Fruit fly (Drosophila melanogaster) whole organism, prepupa: Measurements from ENCODE around the gene CG10516.

Source experiments
- CG10631 ChIP-seq: fragments of 200-800 bp; sonication (Bioruptor generic); optimal IDR thresholded peaks from 2 replicates; lab custom pipeline; 2016; ENCODE audit warnings: missing biosample characterization, missing genetic modification characterization
- CG11294 ChIP-seq: fragments of 200-800 bp; sonication (Bioruptor generic); IDR thresholded peaks from 2 replicates; pipeline ENCODE4 v1.3.6; 2022; ENCODE audit warnings: missing biosample characterization, missing genetic modification characterization
- CG15336 ChIP-seq: fragments of 200-800 bp; sonication (Bioruptor generic); IDR thresholded peaks from 2 replicates; pipeline ENCODE4 v1.3.6; 2022; ENCODE audit warnings: missing biosample characterization, missing genetic modification characterization
- CG1621 ChIP-seq: fragments of 200-800 bp; sonication (Bioruptor generic); optimal IDR thresholded peaks from 3 replicates; lab custom pipeline; 2018; ENCODE audit warnings: missing biosample characterization, mild to moderate bottlenecking, missing genetic modification characterization
- CG16779 ChIP-seq: fragments of 200-800 bp; sonication (Bioruptor generic); optimal IDR thresholded peaks from 3 replicates; lab custom pipeline; 2017; ENCODE audit warnings: missing biosample characterization, mild to moderate bottlenecking, missing genetic modification characterization
- CG31627 ChIP-seq: fragments of 200-800 bp; sonication (Bioruptor generic); optimal IDR thresholded peaks from 3 replicates; lab custom pipeline; 2016; ENCODE audit warnings: missing biosample characterization, missing genetic modification characterization
- CG32006 ChIP-seq: fragments of 200-800 bp; sonication (Bioruptor generic); optimal IDR thresholded peaks from 3 replicates; lab custom pipeline; 2017; ENCODE audit warnings: missing biosample characterization, mild to moderate bottlenecking, missing genetic modification characterization
- CG3919 ChIP-seq: fragments of 200-800 bp; sonication (Bioruptor generic); optimal IDR thresholded peaks from 3 replicates; lab custom pipeline; 2016; ENCODE audit warnings: missing biosample characterization, missing genetic modification characterization
- CG6163 ChIP-seq: fragments of 200-800 bp; sonication (Bioruptor generic); IDR thresholded peaks from 3 replicates; pipeline ENCODE4 v1.3.6; 2022; ENCODE audit warnings: missing biosample characterization, missing genetic modification characterization
- CG6808 ChIP-seq: fragments of 200-800 bp; sonication (Bioruptor generic); optimal IDR thresholded peaks from 3 replicates; lab custom pipeline; 2017; ENCODE audit warnings: missing biosample characterization, missing genetic modification characterization, mild to moderate bottlenecking, moderate library complexity, missing genetic modification reagents
- CG7368 ChIP-seq: fragments of 200-800 bp; sonication (Bioruptor generic); optimal IDR thresholded peaks from 3 replicates; lab custom pipeline; 2016; ENCODE audit warnings: missing biosample characterization, missing genetic modification characterization
- CG8632 ChIP-seq: fragments of 200-800 bp; sonication (Bioruptor generic); optimal IDR thresholded peaks from 3 replicates; lab custom pipeline; 2016; ENCODE audit warnings: missing biosample characterization, missing genetic modification characterization
- CG9139 ChIP-seq: fragments of 200-800 bp; sonication (Bioruptor generic); optimal IDR thresholded peaks from 3 replicates; lab custom pipeline; 2017; ENCODE audit warnings: missing biosample characterization, mild to moderate bottlenecking, missing genetic modification characterization
- Eip75B ChIP-seq: fragments of 200-800 bp; sonication (Bioruptor generic); optimal IDR thresholded peaks from 3 replicates; lab custom pipeline; 2016; ENCODE audit warnings: missing biosample characterization, missing genetic modification characterization
- Eip78C ChIP-seq: fragments of 200-800 bp; sonication (Bioruptor generic); peaks from one replicate; lab custom pipeline; 2016; ENCODE audit warnings: missing biosample characterization, missing genetic modification characterization
- Ets21C ChIP-seq: fragments of 200-800 bp; sonication (Bioruptor generic); optimal IDR thresholded peaks from 3 replicates; lab custom pipeline; 2016; ENCODE audit warnings: missing biosample characterization, missing genetic modification characterization
- Ets96B ChIP-seq: fragments of 200-800 bp; optimal IDR thresholded peaks from 2 replicates; lab custom pipeline; 2019; ENCODE audit warnings: missing biosample characterization, mild to moderate bottlenecking, missing genetic modification characterization, moderate library complexity
- Hr38 ChIP-seq: sonication (Bioruptor generic); optimal IDR thresholded peaks from 2 replicates; lab custom pipeline; 2016; ENCODE audit warnings: missing biosample characterization, missing genetic modification characterization
- Met ChIP-seq: fragments of 200-800 bp; sonication (Bioruptor generic); optimal IDR thresholded peaks from 3 replicates; lab custom pipeline; 2016; ENCODE audit warnings: missing biosample characterization, missing genetic modification characterization
- OdsH ChIP-seq: fragments of 200-800 bp; sonication (Bioruptor generic); optimal IDR thresholded peaks from 3 replicates; lab custom pipeline; 2016; ENCODE audit warnings: missing biosample characterization, missing genetic modification characterization
- Sox14 ChIP-seq: fragments of 200-800 bp; sonication (Bioruptor generic); optimal IDR thresholded peaks from 3 replicates; lab custom pipeline; 2016; ENCODE audit warnings: missing biosample characterization, missing genetic modification characterization
- achi ChIP-seq: fragments of 200-800 bp; sonication (Bioruptor generic); optimal IDR thresholded peaks from 3 replicates; lab custom pipeline; 2016; ENCODE audit warnings: missing biosample characterization, missing genetic modification characterization
- acj6 ChIP-seq: fragments of 200-800 bp; sonication (Bioruptor generic); optimal IDR thresholded peaks from 3 replicates; lab custom pipeline; 2016; ENCODE audit warnings: missing biosample characterization, missing genetic modification characterization
- eg ChIP-seq: fragments of 200-800 bp; sonication (Bioruptor generic); IDR thresholded peaks from 3 replicates; pipeline ENCODE4 v1.3.6; 2022; ENCODE audit warnings: missing biosample characterization, missing genetic modification characterization
- esn ChIP-seq: fragments of 200-800 bp; sonication (Bioruptor generic); optimal IDR thresholded peaks from 2 replicates; lab custom pipeline; 2016; ENCODE audit warnings: missing biosample characterization, mild to moderate bottlenecking, missing genetic modification characterization, moderate library complexity
- lz ChIP-seq: fragments of 200-800 bp; sonication (Bioruptor generic); optimal IDR thresholded peaks from 3 replicates; lab custom pipeline; 2016; ENCODE audit warnings: missing biosample characterization, missing genetic modification characterization
- spab ChIP-seq: fragments of 200-800 bp; sonication (Bioruptor generic); optimal IDR thresholded peaks from 2 replicates; lab custom pipeline; 2017; ENCODE audit warnings: missing biosample characterization, mild to moderate bottlenecking, missing genetic modification characterization, missing genetic modification reagents
- ss ChIP-seq, 2 experiments: fragments of 200-800 bp; sonication (Bioruptor generic); optimal IDR thresholded peaks; 2 replicates in 1 of 2; 3 replicates in 1 of 2; lab custom pipeline; 2017 to 2018; ENCODE audit warnings: mild to moderate bottlenecking in 2 of 2, missing biosample characterization in 2 of 2, missing genetic modification characterization in 2 of 2, moderate library complexity in 1 of 2
- svp ChIP-seq: fragments of 200-800 bp; sonication (Bioruptor generic); peaks from one replicate; lab custom pipeline; 2016; ENCODE audit warnings: missing biosample characterization, missing genetic modification characterization
- topi ChIP-seq: fragments of 200-800 bp; sonication (Bioruptor generic); optimal IDR thresholded peaks from 3 replicates; lab custom pipeline; 2016; ENCODE audit warnings: missing biosample characterization, missing genetic modification characterization

The CG10516 gene

DNA sequence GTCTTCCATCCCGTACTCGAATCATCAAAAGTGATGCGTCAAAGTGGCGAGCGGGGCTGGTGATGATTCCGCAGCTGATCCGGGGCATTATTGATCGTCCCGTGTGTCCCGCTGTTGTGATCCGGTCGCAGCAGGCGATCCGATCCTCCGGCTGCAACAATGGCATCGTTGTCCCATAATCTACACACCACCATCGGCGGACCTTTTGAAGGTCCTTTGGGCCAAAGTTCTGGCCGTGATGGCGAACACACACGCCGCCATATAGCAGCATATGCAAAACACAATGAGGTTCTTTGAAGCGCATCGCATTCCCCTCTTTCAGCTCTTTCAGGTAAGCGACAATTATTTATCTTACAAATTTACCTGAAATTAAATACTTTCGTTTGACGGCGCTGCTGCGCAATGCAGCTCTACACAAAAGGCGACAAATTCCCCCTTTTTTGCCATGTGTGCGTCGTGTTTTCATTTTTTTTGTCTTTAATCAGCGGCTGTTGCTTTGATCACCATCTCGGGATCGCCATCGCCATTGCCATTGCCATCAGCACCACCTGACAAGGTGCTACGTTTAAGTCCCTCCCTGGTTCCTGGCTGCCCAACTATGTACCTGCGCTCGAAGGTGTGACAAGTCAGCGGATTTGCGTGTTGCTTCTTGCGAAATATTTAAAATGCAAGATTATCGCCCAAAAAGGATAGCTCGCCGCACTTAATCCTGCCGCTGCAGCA is 49.7 kb downstream of the CG10516 start:
- TF ChIP-seq OdsH (GFP tag; lab: Kevin White, UChicago) (no peak), Ets96B (tag; lab: Kevin White, UChicago) (no peak), CG9139 (GFP tag; lab: Kevin White, UChicago) (no peak), ss (GFP tag; optimal IDR thresholded peaks at IDR 0.05; lab: Kevin White, UChicago) (no peak), Sox14 (GFP tag; lab: Kevin White, UChicago) (no peak), topi (GFP tag; lab: Kevin White, UChicago) (no peak), acj6 (no peak), achi (GFP tag; lab: Kevin White, UChicago) (no peak), CG11294 (no peak), Eip75B (no peak), spab (GFP tag; lab: Kevin White, UChicago) (no peak), eg (GFP tag; lab: Robert Waterston, UW) (no peak), CG10631 (GFP tag; lab: Kevin White, UChicago) (no peak), Ets21C (no peak), CG16779 (tag; lab: Kevin White, UChicago) (no peak), CG31627 (no peak), CG32006 (no peak)

DNA sequence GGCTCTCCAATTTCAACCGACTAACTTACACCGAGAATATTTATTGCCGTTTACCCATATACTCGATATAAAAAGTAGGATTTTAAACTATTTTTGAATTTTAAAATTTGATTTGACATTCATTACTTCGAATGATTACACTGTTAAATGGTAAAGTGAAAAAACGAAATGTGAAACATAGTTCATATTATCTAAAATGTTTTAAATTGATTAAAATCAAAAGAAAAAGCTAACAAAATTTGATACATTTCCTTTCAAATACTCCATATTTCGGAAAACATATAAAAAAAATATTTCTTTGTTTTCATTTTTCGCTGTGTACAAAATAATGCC is 50.2 kb downstream of the CG10516 start:
- TF ChIP-seq CG7368 (GFP tag; lab: Kevin White, UChicago) (no peak), svp (GFP tag; lab: Kevin White, UChicago) (peak; percentile 70), CG8632 (GFP tag; lab: Kevin White, UChicago) (no peak), CG3919 (GFP tag; lab: Kevin White, UChicago) (peak; percentile 5), topi (GFP tag; lab: Kevin White, UChicago) (peak; percentile 41), CG15336 (GFP tag; lab: Robert Waterston, UW) (0 out of 2 replicates have a peak, but pooled peaks have one; percentile 14), esn (GFP tag; lab: Kevin White, UChicago) (peak; percentile 36), CG32006 (peak; percentile 14), Met (GFP tag; lab: Kevin White, UChicago) (peak; percentile 6), CG6163 (no peak), Eip78C (GFP tag; lab: Kevin White, UChicago) (peak; percentile 49), CG1621 (tag; lab: Kevin White, UChicago) (no peak)

DNA sequence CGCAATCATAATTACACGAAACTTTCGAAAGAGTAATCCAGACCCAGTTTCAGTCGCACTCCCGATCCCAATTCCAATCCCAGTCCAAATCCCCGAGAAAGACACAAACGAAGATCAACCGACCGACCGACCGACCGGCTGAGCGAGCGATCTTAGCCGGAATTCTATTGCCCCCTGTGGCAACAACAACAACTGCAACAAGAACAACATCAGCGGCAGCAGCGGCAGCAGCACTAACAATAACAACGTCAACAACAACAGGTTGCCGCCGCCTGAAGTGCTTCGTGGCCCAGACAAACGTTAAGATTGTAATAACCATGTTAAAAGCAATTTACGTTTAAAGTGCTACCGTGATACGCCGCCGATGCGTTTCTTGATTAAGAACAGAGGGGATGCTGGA is 50.7 kb downstream of the CG10516 start:
- TF ChIP-seq Hr38 (GFP tag; lab: Kevin White, UChicago) = no peak
- no peak for TF ChIP-seq lz
- TF ChIP-seq OdsH (GFP tag; lab: Kevin White, UChicago) = no peak
- no peak for TF ChIP-seq CG6808
